Worm (Caenorhabditis elegans) whole organism, early embryonic: ENCODE data around the gene jamp-1.

Source experiments
- B0310.2 ChIP-seq: sonication (generic microtip); optimal IDR thresholded peaks from 2 replicates; lab custom pipeline; 2016; ENCODE audit warnings: mild to moderate bottlenecking, missing genetic modification characterization, missing compliant biosample characterization
- F13C5.2 ChIP-seq: sonication (generic microtip); optimal IDR thresholded peaks from 2 replicates; lab custom pipeline; 2017; ENCODE audit warnings: mild to moderate bottlenecking, missing genetic modification characterization, inconsistent platforms, missing compliant biosample characterization
- aly-1 ChIP-seq: sonication (generic microtip); optimal IDR thresholded peaks from 2 replicates; lab custom pipeline; 2016; ENCODE audit warnings: missing genetic modification characterization, missing compliant biosample characterization
- ama-1 ChIP-seq: fragments of 150-350 bp; optimal IDR thresholded peaks from 2 replicates; lab custom pipeline; 2014
- ceh-13 ChIP-seq: fragments of 200-800 bp; sonication (Bioruptor generic); optimal IDR thresholded peaks from 2 replicates; lab custom pipeline; 2018; ENCODE audit warnings: mild to moderate bottlenecking, missing genetic modification characterization, missing compliant biosample characterization
- ceh-36 ChIP-seq: sonication (generic microtip); optimal IDR thresholded peaks from 2 replicates; lab custom pipeline; 2016; ENCODE audit warnings: missing genetic modification characterization, inconsistent platforms, missing compliant biosample characterization
- flt-1 ChIP-seq: fragments of 200-800 bp; sonication (Bioruptor generic); IDR thresholded peaks from 2 replicates; pipeline ENCODE4 v1.3.6; 2022; ENCODE audit warnings: missing genetic modification characterization, missing compliant biosample characterization
- hnd-1 ChIP-seq: sonication (generic microtip); optimal IDR thresholded peaks from 2 replicates; lab custom pipeline; 2016; ENCODE audit warnings: missing genetic modification characterization, missing compliant biosample characterization
- pes-1 ChIP-seq: fragments of 200-800 bp; sonication (Bioruptor generic); IDR thresholded peaks from 2 replicates; pipeline ENCODE4 v1.3.6; 2022; ENCODE audit warnings: missing genetic modification reagents, missing genetic modification characterization, missing compliant biosample characterization
- scrt-1 ChIP-seq: fragments of 200-800 bp; sonication (Bioruptor generic); IDR thresholded peaks from 2 replicates; pipeline ENCODE4 v1.3.6; 2022; ENCODE audit warnings: missing genetic modification characterization, missing compliant biosample characterization
- sea-1 ChIP-seq: fragments of 200-800 bp; sonication (Bioruptor generic); conservative IDR thresholded peaks from 2 replicates; pipeline ENCODE4 v1.3.6; 2022; ENCODE audit warnings: missing genetic modification characterization, missing compliant biosample characterization
- tbx-11 ChIP-seq: fragments of 200-800 bp; sonication (Bioruptor generic); IDR thresholded peaks from 2 replicates; pipeline ENCODE4 v1.3.6; 2022; ENCODE audit warnings: missing genetic modification characterization, missing compliant biosample characterization
- tbx-37 ChIP-seq: fragments of 200-800 bp; sonication (Bioruptor generic); conservative IDR thresholded peaks from 2 replicates; pipeline ENCODE4 v1.3.6; 2022; ENCODE audit warnings: missing genetic modification reagents, missing genetic modification characterization, missing compliant biosample characterization

DNA sequence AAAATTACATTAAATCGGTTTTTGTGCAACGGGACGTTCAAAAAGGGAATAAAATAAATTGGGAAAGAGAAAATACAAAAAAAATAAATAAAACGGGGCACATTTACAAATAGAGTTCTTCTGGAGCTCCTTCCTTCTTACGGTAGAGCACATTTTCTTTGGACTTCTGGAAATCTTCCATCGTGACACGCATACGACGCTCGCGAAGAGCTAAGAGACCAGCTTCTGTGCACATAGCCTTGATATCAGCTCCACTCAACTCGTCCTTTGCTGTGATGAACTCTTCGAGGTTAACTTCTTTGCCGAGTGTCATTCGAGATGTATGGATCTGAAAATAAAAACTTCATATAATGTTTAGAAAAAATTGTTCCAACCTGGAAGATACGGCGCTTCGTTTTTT, 35.0 kb downstream of the jamp-1 start:
- no peak for TF ChIP-seq tbx-11
- no peak for TF ChIP-seq ama-1
- no peak for TF ChIP-seq B0310.2 (tag; lab: Kevin White, UChicago)
- TF ChIP-seq flt-1: no peak
- no peak for TF ChIP-seq F13C5.2 (tag; lab: Kevin White, UChicago)
- TF ChIP-seq tbx-37: no peak
- TF ChIP-seq hnd-1 (tag; lab: Kevin White, UChicago): no peak
- no peak for TF ChIP-seq scrt-1 (GFP tag; lab: Robert Waterston, UW)
- no peak for TF ChIP-seq pes-1
- no peak for TF ChIP-seq ceh-36
- no peak for TF ChIP-seq aly-1
- no peak for TF ChIP-seq ceh-13 (GFP tag; lab: Kevin White, UChicago)
- no peak for TF ChIP-seq sea-1 (GFP tag; lab: Robert Waterston, UW)
